Worm (Caenorhabditis elegans): ENCODE results near the gene clec-126.

The clec-126 gene

DNA sequence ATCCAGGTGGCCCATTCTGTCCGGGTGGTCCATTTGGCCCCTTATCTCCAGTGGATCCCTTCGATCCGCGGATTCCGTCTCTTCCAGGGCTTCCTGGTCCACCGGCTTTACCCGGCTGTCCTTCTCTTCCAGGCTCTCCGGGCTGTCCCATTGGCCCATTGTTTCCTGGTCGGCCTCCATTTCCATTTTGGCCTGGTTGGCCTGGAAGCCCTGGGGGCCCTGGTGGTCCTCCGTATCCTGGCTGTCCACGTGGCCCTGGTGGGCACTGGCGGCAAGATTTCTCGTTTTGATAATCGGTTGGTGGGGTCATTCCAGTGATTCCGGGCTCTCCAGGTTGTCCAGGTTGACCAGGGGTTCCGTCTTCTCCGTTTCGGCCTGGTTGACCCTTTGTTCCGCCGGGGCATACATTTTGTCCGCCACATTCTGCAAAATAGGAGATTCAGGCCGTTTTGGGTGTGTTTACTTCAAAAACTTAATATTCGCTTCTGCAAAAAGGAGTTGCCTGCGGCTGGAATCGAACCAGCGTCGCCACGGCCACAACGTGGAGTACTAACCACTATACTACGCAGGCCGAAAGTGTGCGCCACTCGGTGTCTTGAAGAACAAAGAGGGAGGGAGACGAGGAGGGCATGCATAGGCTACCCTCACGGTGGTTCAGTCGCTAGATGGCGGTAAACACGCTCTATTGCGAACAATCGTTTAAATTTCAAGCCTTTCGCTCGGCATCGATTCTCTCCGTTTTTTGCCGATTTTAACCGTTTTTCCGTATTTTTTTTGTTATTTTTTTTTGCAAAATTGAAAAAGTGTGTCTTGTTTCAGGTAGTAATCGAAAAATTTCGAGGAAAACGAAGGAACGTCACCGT, 1.9 kb downstream of the clec-126 start, which contains the start of gene W09G10.9 (continued):
- peak; percentile 70; the same call in 1 of the 2 replicates for TF ChIP-seq B0019.2 (GFP tag; conservative IDR thresholded peaks at IDR 0.05)
- peak; percentile 73 for TF ChIP-seq madf-6 (GFP tag; IDR thresholded peaks at IDR 0.05)
- TF ChIP-seq snpc-3.4 (tag; optimal IDR thresholded peaks at IDR 0.05) = peak; percentile 43
- TF ChIP-seq lag-1 (GFP tag; IDR thresholded peaks at IDR 0.05) = no peak
- TF ChIP-seq B0035.1 (tag; optimal IDR thresholded peaks at IDR 0.05) = peak; percentile 18
- TF ChIP-seq ceh-27 (GFP tag; optimal IDR thresholded peaks at IDR 0.05) = peak; percentile 74
- peak; percentile 52 for TF ChIP-seq egrh-3 (GFP tag; IDR thresholded peaks at IDR 0.05)
- no peak for TF ChIP-seq bed-2 (GFP tag; IDR thresholded peaks at IDR 0.05)
- TF ChIP-seq D2030.7 (GFP tag; IDR thresholded peaks at IDR 0.05) = peak; percentile 89
- TF ChIP-seq mcd-1 (GFP tag; IDR thresholded peaks at IDR 0.05) = peak; percentile 96
- TF ChIP-seq rec-8 (tag; optimal IDR thresholded peaks at IDR 0.05) = peak in 1 of 2 experiments; percentile 30
- TF ChIP-seq hrde-1 (tag; optimal IDR thresholded peaks at IDR 0.05; ENCODE audit: borderline replicate concordance) = peak; percentile 4
- TF ChIP-seq ztf-28 (GFP tag; IDR thresholded peaks at IDR 0.05) = peak; percentile 70; the same call in 1 of the 2 replicates
- TF ChIP-seq attf-5 (GFP tag; optimal IDR thresholded peaks at IDR 0.05) = peak; percentile 71
- no peak for TF ChIP-seq sea-2 (GFP tag; IDR thresholded peaks at IDR 0.05)
- TF ChIP-seq rcor-1 (GFP tag; IDR thresholded peaks at IDR 0.05) = peak; percentile 82
- TF ChIP-seq hlh-12 (tag; optimal IDR thresholded peaks at IDR 0.05) = no peak
- peak; percentile 84 for TF ChIP-seq B0261.1 (tag; optimal IDR thresholded peaks at IDR 0.05)
- TF ChIP-seq F37B4.10 (GFP tag; IDR thresholded peaks at IDR 0.05) = no peak
- TF ChIP-seq egl-44 (GFP tag; IDR thresholded peaks at IDR 0.05) = peak; percentile 81
- peak; percentile 1 for TF ChIP-seq snpc-4 (GFP tag; optimal IDR thresholded peaks at IDR 0.05)
- TF ChIP-seq snpc-4 (tag; optimal IDR thresholded peaks at IDR 0.05) = peak in 2 of 4 experiments; percentile 47 to 52
- TF ChIP-seq Y67H2A.10 (GFP tag; conservative IDR thresholded peaks at IDR 0.05) = no peak
- peak; percentile 54 for TF ChIP-seq K12H6.12 (tag; optimal IDR thresholded peaks at IDR 0.05)
- 0 out of 2 replicates have a peak, but pooled peaks have one; percentile 56 for TF ChIP-seq ztf-6 (GFP tag; IDR thresholded peaks at IDR 0.05)
- peak; percentile 68 for TF ChIP-seq rpc-1 (optimal IDR thresholded peaks at IDR 0.05)
- peak; percentile 73 for TF ChIP-seq rpc-1 (tag; optimal IDR thresholded peaks at IDR 0.05)
- TF ChIP-seq let-526 (GFP tag; IDR thresholded peaks at IDR 0.05) = peak; percentile 58; the same call in 1 of the 2 replicates
- TF ChIP-seq cebp-1 (GFP tag; IDR thresholded peaks at IDR 0.05) = no peak
- peak; percentile 65 for TF ChIP-seq cebp-1 (tag; optimal IDR thresholded peaks at IDR 0.05)
- TF ChIP-seq attf-3 (GFP tag; conservative IDR thresholded peaks at IDR 0.05) = peak; percentile 72
- TF ChIP-seq zfh-2 (GFP tag; conservative IDR thresholded peaks at IDR 0.05) = peak; percentile 82
- peak; percentile 81 for TF ChIP-seq lin-26 (GFP tag; IDR thresholded peaks at IDR 0.05)
- TF ChIP-seq lir-1 (GFP tag; conservative IDR thresholded peaks at IDR 0.05) = peak; percentile 68; the same call in 1 of the 2 replicates
- TF ChIP-seq ztf-25 (GFP tag; IDR thresholded peaks at IDR 0.05) = peak; percentile 77; the same call in 1 of the 2 replicates
- TF ChIP-seq hmg-1.2 (GFP tag; IDR thresholded peaks at IDR 0.05) = peak; percentile 93
- TF ChIP-seq nhr-90 (tag; optimal IDR thresholded peaks at IDR 0.05) = peak; percentile 44
- no peak for TF ChIP-seq mxl-1 (tag; optimal IDR thresholded peaks at IDR 0.05)
- peak; percentile 57 for TF ChIP-seq F23B12.7 (tag; optimal IDR thresholded peaks at IDR 0.05; ENCODE audit: insufficient read depth)
- peak; percentile 44; the same call in 1 of the 2 replicates for TF ChIP-seq Y53F4B.3 (GFP tag; IDR thresholded peaks at IDR 0.05)
- peak; percentile 61 for TF ChIP-seq F33H1.4 (GFP tag; IDR thresholded peaks at IDR 0.05)
- peak; percentile 64; the same call in 1 of the 2 replicates for TF ChIP-seq attf-6 (GFP tag; IDR thresholded peaks at IDR 0.05)
- TF ChIP-seq ceh-40 (GFP tag; IDR thresholded peaks at IDR 0.05) = peak; percentile 36; the same call in 1 of the 2 replicates
- no peak for TF ChIP-seq pha-4 (tag; optimal IDR thresholded peaks at IDR 0.05)
- TF ChIP-seq athp-1 (tag; optimal IDR thresholded peaks at IDR 0.05) = peak; percentile 9
- 0 out of 2 replicates have a peak, but pooled peaks have one; percentile 15 for TF ChIP-seq Y56A3A.18 (GFP tag; IDR thresholded peaks at IDR 0.05)
